Worm (Caenorhabditis elegans) whole organism, L1 larva: ENCODE results near the gene Y69A2AR.31.

Experiments
- C04F5.9 ChIP-seq: sonication (generic microtip); optimal IDR thresholded peaks from 2 replicates; lab custom pipeline; 2016; ENCODE audit warnings: missing genetic modification characterization, missing compliant biosample characterization
- ceh-82 ChIP-seq, 3 experiments: fragments of 150-350 bp in 1 of 3; sonication (generic microtip) in 2 of 3; optimal IDR thresholded peaks; 2 replicates each; lab custom pipeline; 2014 to 2017; ENCODE audit warnings: missing biosample characterization in 3 of 3, missing genetic modification characterization in 3 of 3
- elt-2 ChIP-seq: sonication (generic microtip); optimal IDR thresholded peaks from 2 replicates; lab custom pipeline; 2016; ENCODE audit warnings: missing genetic modification characterization, mild to moderate bottlenecking, inconsistent platforms, missing compliant biosample characterization, missing genetic modification reagents
- fkh-10 ChIP-seq: sonication (generic microtip); optimal IDR thresholded peaks from 2 replicates; lab custom pipeline; 2017; ENCODE audit warnings: missing biosample characterization, missing genetic modification reagents, missing genetic modification characterization
- mab-9 ChIP-seq: fragments of 200-800 bp; sonication (Bioruptor generic); IDR thresholded peaks from 2 replicates; pipeline ENCODE4 v1.3.6; 2022; ENCODE audit warnings: missing genetic modification reagents, missing genetic modification characterization, missing compliant biosample characterization
- nhr-237 ChIP-seq: fragments of 150-350 bp; optimal IDR thresholded peaks from 2 replicates; lab custom pipeline; 2014; ENCODE audit warnings: missing biosample characterization, missing genetic modification characterization
- nhr-28 ChIP-seq: fragments of 150-350 bp; optimal IDR thresholded peaks from 2 replicates; lab custom pipeline; 2014; ENCODE audit warnings: missing biosample characterization, missing genetic modification characterization
- nhr-76 ChIP-seq: sonication (generic microtip); optimal IDR thresholded peaks from 2 replicates; lab custom pipeline; 2017; ENCODE audit warnings: missing biosample characterization, missing genetic modification characterization
- tbx-2 ChIP-seq: sonication (generic microtip); optimal IDR thresholded peaks from 2 replicates; lab custom pipeline; 2016; ENCODE audit warnings: missing genetic modification characterization, missing compliant biosample characterization
- tlp-1 ChIP-seq: fragments of 150-350 bp; optimal IDR thresholded peaks from 2 replicates; lab custom pipeline; 2014; ENCODE audit warnings: missing biosample characterization, missing genetic modification characterization
- unc-62 ChIP-seq: fragments of 150-350 bp; optimal IDR thresholded peaks from 2 replicates; lab custom pipeline; 2014; ENCODE audit warnings: missing biosample characterization, missing genetic modification reagents, missing genetic modification characterization

- TF ChIP-seq C04F5.9 (tag; lab: Kevin White, UChicago) (no peak), nhr-28 (tag; lab: Kevin White, UChicago) (no peak), nhr-76 (tag; lab: Kevin White, UChicago) (no peak), mab-9 (GFP tag; lab: Robert Waterston, UW) (no peak), tlp-1 (tag; lab: Kevin White, UChicago) (no peak), elt-2 (tag; lab: Kevin White, UChicago) (no peak), ceh-82 (tag; optimal IDR thresholded peaks at IDR 0.05; lab: Kevin White, UChicago) (no peak), nhr-237 (tag; lab: Kevin White, UChicago) (no peak), fkh-10 (GFP tag; lab: Kevin White, UChicago) (no peak), tbx-2 (tag; lab: Kevin White, UChicago) (no peak), unc-62 (GFP tag; lab: Kevin White, UChicago) (no peak)
Observed at ce11 chrIV:2666586-2667100, 2.8 kb upstream of the Y69A2AR.31 start, which contains the start of gene Y69A2AR.1.
